Fruit fly (Drosophila melanogaster) whole organism, embryonic: ENCODE measurements around the gene CG43248.

Experiments used
- CG14441 ChIP-seq: fragments of 200-800 bp; sonication (Bioruptor generic); IDR thresholded peaks from 2 replicates; pipeline ENCODE4 v1.3.6; 2022; ENCODE audit warnings: missing biosample characterization, missing genetic modification characterization
- CG15269 ChIP-seq: fragments of 200-800 bp; sonication (Bioruptor generic); optimal IDR thresholded peaks from 2 replicates; lab custom pipeline; 2018; ENCODE audit warnings: missing biosample characterization, mild to moderate bottlenecking, missing genetic modification characterization, moderate library complexity
- CG17802 ChIP-seq: fragments of 200-800 bp; sonication (Bioruptor generic); optimal IDR thresholded peaks from 2 replicates; lab custom pipeline; 2018; ENCODE audit warnings: missing biosample characterization, mild to moderate bottlenecking, missing genetic modification characterization, moderate library complexity
- CG2199 ChIP-seq: fragments of 200-800 bp; sonication (Bioruptor generic); IDR thresholded peaks from 3 replicates; pipeline ENCODE4 v1.3.6; 2022; ENCODE audit warnings: missing biosample characterization, missing genetic modification characterization
- CG31388 ChIP-seq: fragments of 200-800 bp; sonication (Bioruptor generic); optimal IDR thresholded peaks from 2 replicates; lab custom pipeline; 2016; ENCODE audit warnings: missing biosample characterization, missing genetic modification characterization
- CG3163 ChIP-seq: fragments of 200-800 bp; sonication (Bioruptor generic); optimal IDR thresholded peaks from 3 replicates; lab custom pipeline; 2016; ENCODE audit warnings: missing biosample characterization, missing genetic modification characterization
- CG4707 ChIP-seq: fragments of 200-800 bp; sonication (Bioruptor generic); optimal IDR thresholded peaks from 2 replicates; lab custom pipeline; 2018; ENCODE audit warnings: missing biosample characterization, mild to moderate bottlenecking, missing genetic modification characterization, moderate library complexity
- CG6813 ChIP-seq: fragments of 200-800 bp; sonication (Bioruptor generic); optimal IDR thresholded peaks from 2 replicates; lab custom pipeline; 2017; ENCODE audit warnings: missing biosample characterization, missing genetic modification characterization, mild to moderate bottlenecking, moderate library complexity, missing genetic modification reagents
- CG9437 ChIP-seq: fragments of 200-800 bp; sonication (Bioruptor generic); optimal IDR thresholded peaks from 2 replicates; lab custom pipeline; 2018; ENCODE audit warnings: missing biosample characterization, mild to moderate bottlenecking, missing genetic modification characterization
- Dek ChIP-seq: fragments of 200-800 bp; sonication (Bioruptor generic); optimal IDR thresholded peaks from 3 replicates; lab custom pipeline; 2019; ENCODE audit warnings: missing biosample characterization, mild to moderate bottlenecking, missing genetic modification characterization, moderate library complexity
- Dll ChIP-seq: fragments of 200-800 bp; sonication (Bioruptor generic); IDR thresholded peaks from 4 replicates; pipeline ENCODE4 v1.3.6; 2022; ENCODE audit warnings: missing biosample characterization, missing genetic modification characterization; ENCODE audit not compliant: partially characterized antibody
- Doc3 ChIP-seq: fragments of 200-800 bp; sonication (Bioruptor generic); IDR thresholded peaks from 3 replicates; pipeline ENCODE4 v1.3.6; 2022; ENCODE audit warnings: missing biosample characterization, missing genetic modification characterization; ENCODE audit not compliant: partially characterized antibody
- Gsc ChIP-seq: fragments of 200-800 bp; sonication (Bioruptor generic); IDR thresholded peaks from 2 replicates; pipeline ENCODE4 v1.3.6; 2022; ENCODE audit warnings: missing biosample characterization, missing genetic modification characterization
- Hr39 ChIP-seq: fragments of >200 bp; optimal IDR thresholded peaks from 2 replicates; lab custom pipeline; 2017
- Hr78 ChIP-seq, 2 experiments: fragments of 200-800 bp in 1 of 2; fragments of >200 bp in 1 of 2; sonication (Bioruptor generic) in 1 of 2; optimal IDR thresholded peaks; 2 replicates each; lab custom pipeline; 2017 to 2019; ENCODE audit warnings: missing biosample characterization in 2 of 2, missing genetic modification characterization in 2 of 2, mild to moderate bottlenecking in 1 of 2, moderate library complexity in 1 of 2
- Lhr ChIP-seq: fragments of 200-800 bp; sonication (Bioruptor generic); optimal IDR thresholded peaks from 3 replicates; lab custom pipeline; 2017; ENCODE audit warnings: mild to moderate bottlenecking, missing biosample characterization, missing genetic modification reagents, missing genetic modification characterization
- Opbp ChIP-seq: fragments of 200-800 bp; sonication (Bioruptor generic); IDR thresholded peaks from 3 replicates; pipeline ENCODE4 v1.3.6; 2022; ENCODE audit warnings: missing biosample characterization, missing genetic modification characterization; ENCODE audit not compliant: partially characterized antibody
- Pdp1 ChIP-seq, 2 experiments: fragments of 200-800 bp; sonication (Bioruptor generic); optimal IDR thresholded peaks; 3 replicates each; lab custom pipeline; 2016; ENCODE audit warnings: missing biosample characterization in 2 of 2, missing genetic modification characterization in 2 of 2, mild to moderate bottlenecking in 1 of 2, moderate library complexity in 1 of 2
- Sin3A ChIP-seq: fragments of >200 bp; optimal IDR thresholded peaks from 2 replicates; lab custom pipeline; 2018
- Sox102F ChIP-seq: fragments of 200-800 bp; sonication (Bioruptor generic); optimal IDR thresholded peaks from 2 replicates; lab custom pipeline; 2018; ENCODE audit warnings: missing biosample characterization, mild to moderate bottlenecking, missing genetic modification characterization, moderate library complexity
- Trl ChIP-seq, 3 experiments: fragments of >200 bp in 2 of 3; fragments of 200-800 bp in 1 of 3; sonication (Bioruptor generic) in 1 of 3; optimal IDR thresholded peaks; 2 replicates in 1 of 3; 3 replicates in 2 of 3; lab custom pipeline; 2016 to 2017; ENCODE audit warnings: missing biosample characterization in 1 of 3, missing genetic modification characterization in 1 of 3
- Xrp1 ChIP-seq: fragments of 200-800 bp; sonication (Bioruptor generic); IDR thresholded peaks from 2 replicates; pipeline ENCODE4 v1.3.6; 2022; ENCODE audit warnings: missing biosample characterization, missing genetic modification characterization
- bbx ChIP-seq: fragments of 200-800 bp; sonication (Bioruptor generic); IDR thresholded peaks from 2 replicates; pipeline ENCODE4 v1.3.6; 2022; ENCODE audit warnings: missing biosample characterization, missing genetic modification characterization; ENCODE audit not compliant: partially characterized antibody
- bcd ChIP-seq: fragments of 200-800 bp; sonication (Bioruptor generic); optimal IDR thresholded peaks from 2 replicates; lab custom pipeline; 2017; ENCODE audit warnings: missing biosample characterization, mild to moderate bottlenecking, missing genetic modification characterization
- cad ChIP-seq: fragments of >200 bp; optimal IDR thresholded peaks from 2 replicates; lab custom pipeline; 2017; ENCODE audit warnings: missing biosample characterization, missing genetic modification characterization
- chinmo ChIP-seq: fragments of 200-800 bp; sonication (Bioruptor generic); IDR thresholded peaks from 4 replicates; pipeline ENCODE4 v1.3.6; 2022; ENCODE audit warnings: missing biosample characterization, missing genetic modification characterization; ENCODE audit not compliant: partially characterized antibody
- chm ChIP-seq: fragments of 200-800 bp; sonication (Bioruptor generic); IDR thresholded peaks from 2 replicates; pipeline ENCODE4 v1.3.6; 2022; ENCODE audit warnings: missing biosample characterization, missing genetic modification characterization
- cwo ChIP-seq: fragments of 200-800 bp; sonication (Bioruptor generic); optimal IDR thresholded peaks from 3 replicates; lab custom pipeline; 2017; ENCODE audit warnings: missing biosample characterization, missing genetic modification characterization, mild to moderate bottlenecking, moderate library complexity, missing genetic modification reagents
- dm ChIP-seq: fragments of 200-800 bp; sonication (Bioruptor generic); optimal IDR thresholded peaks from 3 replicates; lab custom pipeline; 2016; ENCODE audit warnings: missing biosample characterization, missing genetic modification characterization
- gcm ChIP-seq: fragments of 200-800 bp; sonication (Bioruptor generic); optimal IDR thresholded peaks from 2 replicates; lab custom pipeline; 2019; ENCODE audit warnings: missing biosample characterization, mild to moderate bottlenecking, missing genetic modification characterization, moderate library complexity
- pho ChIP-seq: fragments of 200-800 bp; sonication (Bioruptor generic); optimal IDR thresholded peaks from 2 replicates; lab custom pipeline; 2016; ENCODE audit warnings: missing biosample characterization, missing genetic modification characterization
- pros ChIP-seq: fragments of 200-800 bp; sonication (Bioruptor generic); optimal IDR thresholded peaks from 3 replicates; lab custom pipeline; 2019; ENCODE audit warnings: missing biosample characterization, mild to moderate bottlenecking, missing genetic modification characterization, moderate library complexity
- sens ChIP-seq: fragments of 200-800 bp; sonication (Bioruptor generic); peaks from one replicate; lab custom pipeline; 2016; ENCODE audit warnings: missing biosample characterization, missing genetic modification characterization
- sna ChIP-seq: fragments of 200-800 bp; sonication (Bioruptor generic); IDR thresholded peaks from 2 replicates; pipeline ENCODE4 v1.3.6; 2022; ENCODE audit warnings: missing biosample characterization, missing genetic modification characterization; ENCODE audit not compliant: partially characterized antibody
- sr ChIP-seq: fragments of 200-800 bp; sonication (Bioruptor generic); IDR thresholded peaks from 3 replicates; pipeline ENCODE4 v1.3.6; 2022; ENCODE audit warnings: missing biosample characterization, missing genetic modification characterization
- tio ChIP-seq: fragments of 200-800 bp; sonication (Bioruptor generic); optimal IDR thresholded peaks from 2 replicates; lab custom pipeline; 2017; ENCODE audit warnings: missing biosample characterization, missing genetic modification characterization, inconsistent platforms
- yki ChIP-seq: fragments of >200 bp; optimal IDR thresholded peaks from 3 replicates; lab custom pipeline; 2018

CG43248 gene

dm6 chr3L:15508233-15508632 lies 23.0 kb downstream of the CG43248 start, which contains the start of gene CG7841 (continued):
- peak; percentile 96 for TF ChIP-seq pho (GFP tag; lab: Kevin White, UChicago)
- no peak for TF ChIP-seq Sin3A (lab: Kevin White, UChicago)
- TF ChIP-seq sna (GFP tag; lab: Robert Waterston, UW) = no peak
- peak; percentile 99 for TF ChIP-seq gcm (GFP tag; lab: Kevin White, UChicago)
- TF ChIP-seq Dek (tag; lab: Kevin White, UChicago) = peak; percentile 97
- TF ChIP-seq Xrp1 (GFP tag; lab: Robert Waterston, UW) = peak; percentile 98
- TF ChIP-seq Hr39 (lab: Kevin White, UChicago) = no peak
- TF ChIP-seq Sox102F (GFP tag; lab: Kevin White, UChicago) = peak; percentile 97
- TF ChIP-seq sr = peak; percentile 89; the same call in 2 of the 3 replicates
- TF ChIP-seq, all 482 proteins: peak for 409

dm6 chr3L:15507148-15507896 lies 24.0 kb downstream of the CG43248 start:
- TF ChIP-seq CG2199 (GFP tag; lab: Robert Waterston, UW) = 0 out of 3 replicates have a peak, but pooled peaks have one; percentile 35
- TF ChIP-seq Doc3 (GFP tag; lab: Robert Waterston, UW) = 0 out of 3 replicates have a peak, but pooled peaks have one; percentile 11
- TF ChIP-seq Gsc (GFP tag; lab: Robert Waterston, UW) = no peak
- peak in 1 of 2 experiments; percentile 81 for TF ChIP-seq Hr78 (GFP tag; optimal IDR thresholded peaks at IDR 0.05; lab: Kevin White, UChicago)
- TF ChIP-seq sens (GFP tag; lab: Kevin White, UChicago) = peak; percentile 62
- TF ChIP-seq Dll (GFP tag; lab: Robert Waterston, UW) = 0 out of 4 replicates have a peak, but pooled peaks have one; percentile 46
- TF ChIP-seq CG15269 (tag; lab: Kevin White, UChicago) = no peak
- peak; percentile 15; the same call in 1 of the 2 replicates for TF ChIP-seq bbx
- peak; percentile 33 for TF ChIP-seq dm (GFP tag; lab: Kevin White, UChicago)
- peak; percentile 9; the same call in 1 of the 2 replicates for TF ChIP-seq CG14441 (GFP tag; lab: Robert Waterston, UW)
- TF ChIP-seq chm (GFP tag; lab: Robert Waterston, UW) = 0 out of 2 replicates have a peak, but pooled peaks have one; percentile 21
- TF ChIP-seq bcd (GFP tag; lab: Kevin White, UChicago) = no peak
- no peak for TF ChIP-seq tio (GFP tag; lab: Kevin White, UChicago)
- TF ChIP-seq Lhr = no peak
- TF ChIP-seq CG6813 (GFP tag; lab: Kevin White, UChicago) = no peak
- TF ChIP-seq chinmo (GFP tag; lab: Robert Waterston, UW) = 0 out of 4 replicates have a peak, but pooled peaks have one; percentile 29
- TF ChIP-seq CG3163 = peak; percentile 11
- no peak for TF ChIP-seq CG31388 (GFP tag; lab: Kevin White, UChicago)
- TF ChIP-seq Opbp (GFP tag; lab: Robert Waterston, UW) = 0 out of 3 replicates have a peak, but pooled peaks have one; percentile 10
- peak; percentile 90 for TF ChIP-seq CG17802 (tag; lab: Kevin White, UChicago)
- peak in 1 of 2 experiments; percentile 90 for TF ChIP-seq Pdp1 (GFP tag; optimal IDR thresholded peaks at IDR 0.05; lab: Kevin White, UChicago)
- TF ChIP-seq CG4707 (GFP tag; lab: Kevin White, UChicago) = peak; percentile 47
- 0 out of 2 replicates have a peak, but pooled peaks have one; percentile 4 for TF ChIP-seq Xrp1 (GFP tag; lab: Robert Waterston, UW)
- peak; percentile 19 for TF ChIP-seq CG9437
- peak; percentile 15 for TF ChIP-seq cwo (GFP tag; lab: Kevin White, UChicago)
- TF ChIP-seq cad (GFP tag; lab: Kevin White, UChicago) = peak; percentile 2
- TF ChIP-seq pros (GFP tag; lab: Kevin White, UChicago) = peak; percentile 2
- peak; percentile 66 for TF ChIP-seq yki (lab: Kevin White, UChicago)
- peak; percentile 95 to 97 for TF ChIP-seq Trl (optimal IDR thresholded peaks at IDR 0.05; lab: Kevin White, UChicago)
- no peak for TF ChIP-seq Trl (GFP tag; optimal IDR thresholded peaks at IDR 0.05; lab: Kevin White, UChicago)
